Worm (Caenorhabditis elegans) whole organism, L2 larva: ENCODE data around the gene cri-2.

Source experiments
- F13H6.1 ChIP-seq: sonication (generic microtip); optimal IDR thresholded peaks from 2 replicates; lab custom pipeline; 2016; ENCODE audit warnings: missing genetic modification characterization, missing compliant biosample characterization
- R02D3.7 ChIP-seq: fragments of 150-350 bp; optimal IDR thresholded peaks from 2 replicates; lab custom pipeline; 2014; ENCODE audit warnings: missing biosample characterization, missing genetic modification characterization
- Y55F3AM.14 ChIP-seq: fragments of 200-800 bp; sonication (Bioruptor generic); optimal IDR thresholded peaks from 2 replicates; lab custom pipeline; 2018; ENCODE audit warnings: mild to moderate bottlenecking, missing genetic modification characterization, missing compliant biosample characterization
- ZK546.5 ChIP-seq: sonication (generic microtip); optimal IDR thresholded peaks from 2 replicates; lab custom pipeline; 2017; ENCODE audit warnings: missing biosample characterization, missing genetic modification characterization
- alr-1 ChIP-seq: fragments of 150-350 bp; optimal IDR thresholded peaks from 2 replicates; lab custom pipeline; 2014; ENCODE audit warnings: missing biosample characterization, missing genetic modification characterization
- aly-2 ChIP-seq: fragments of 150-350 bp; optimal IDR thresholded peaks from 2 replicates; lab custom pipeline; 2014; ENCODE audit warnings: missing biosample characterization, missing genetic modification characterization
- ama-1 ChIP-seq: fragments of 150-350 bp; optimal IDR thresholded peaks from 2 replicates; lab custom pipeline; 2018; ENCODE audit warnings: inconsistent platforms
- blmp-1 ChIP-seq: sonication (generic microtip); optimal IDR thresholded peaks from 2 replicates; lab custom pipeline; 2017; ENCODE audit warnings: missing genetic modification characterization, mild to moderate bottlenecking, missing compliant biosample characterization, antibody characterized with exemption, moderate library complexity; ENCODE audit not compliant: insufficient read depth
- ceh-16 ChIP-seq: fragments of 150-350 bp; optimal IDR thresholded peaks from 2 replicates; lab custom pipeline; 2014; ENCODE audit warnings: missing biosample characterization, missing genetic modification characterization
- ceh-82 ChIP-seq: fragments of 150-350 bp; optimal IDR thresholded peaks from 2 replicates; lab custom pipeline; 2014; ENCODE audit warnings: missing biosample characterization, missing genetic modification characterization
- crh-2 ChIP-seq: sonication (generic microtip); optimal IDR thresholded peaks from 2 replicates; lab custom pipeline; 2017; ENCODE audit warnings: missing biosample characterization, missing genetic modification characterization
- dmd-4 ChIP-seq: sonication (generic microtip); optimal IDR thresholded peaks from 2 replicates; lab custom pipeline; 2017; ENCODE audit warnings: missing biosample characterization, missing genetic modification characterization
- elt-1 ChIP-seq: fragments of 150-350 bp; optimal IDR thresholded peaks from 2 replicates; lab custom pipeline; 2014; ENCODE audit warnings: missing biosample characterization, missing genetic modification characterization
- elt-3 ChIP-seq: sonication (generic microtip); optimal IDR thresholded peaks from 2 replicates; lab custom pipeline; 2017; ENCODE audit warnings: missing biosample characterization, missing genetic modification characterization
- fos-1 ChIP-seq: fragments of 150-350 bp; optimal IDR thresholded peaks from 2 replicates; lab custom pipeline; 2014; ENCODE audit warnings: missing biosample characterization, missing genetic modification characterization
- gmeb-1 ChIP-seq: fragments of 150-350 bp; optimal IDR thresholded peaks from 2 replicates; lab custom pipeline; 2014; ENCODE audit warnings: missing biosample characterization, missing genetic modification characterization
- lin-11 ChIP-seq: fragments of 150-350 bp; sonication (generic microtip); optimal IDR thresholded peaks from 2 replicates; lab custom pipeline; 2014; ENCODE audit warnings: missing biosample characterization, missing genetic modification characterization, inconsistent platforms, mixed read lengths
- lin-13 ChIP-seq: fragments of 150-350 bp; optimal IDR thresholded peaks from 2 replicates; lab custom pipeline; 2014; ENCODE audit warnings: missing biosample characterization, missing genetic modification reagents, missing genetic modification characterization
- lin-39 ChIP-seq: fragments of 150-350 bp; optimal IDR thresholded peaks from 2 replicates; lab custom pipeline; 2014; ENCODE audit warnings: missing biosample characterization, missing genetic modification reagents, missing genetic modification characterization
- lsy-2 ChIP-seq, 2 experiments: fragments of 150-350 bp in 1 of 2; sonication (generic microtip) in 1 of 2; optimal IDR thresholded peaks; 2 replicates each; lab custom pipeline; 2014 to 2017; ENCODE audit warnings: missing biosample characterization in 2 of 2, missing genetic modification characterization in 2 of 2
- mab-5 ChIP-seq: fragments of 150-350 bp; optimal IDR thresholded peaks from 2 replicates; lab custom pipeline; 2014; ENCODE audit warnings: missing biosample characterization, missing genetic modification characterization
- mbf-1 ChIP-seq: sonication (generic microtip); optimal IDR thresholded peaks from 2 replicates; lab custom pipeline; 2017; ENCODE audit warnings: missing biosample characterization, missing genetic modification characterization
- mdl-1 ChIP-seq, 2 experiments: fragments of 150-350 bp in 1 of 2; sonication (generic microtip) in 1 of 2; optimal IDR thresholded peaks; 2 replicates each; lab custom pipeline; 2017; ENCODE audit warnings: missing biosample characterization in 2 of 2, missing genetic modification characterization in 2 of 2
- nhr-10 ChIP-seq: sonication (generic microtip); optimal IDR thresholded peaks from 2 replicates; lab custom pipeline; 2017; ENCODE audit warnings: missing biosample characterization, missing genetic modification characterization
- nhr-11 ChIP-seq: fragments of 150-350 bp; optimal IDR thresholded peaks from 2 replicates; lab custom pipeline; 2014; ENCODE audit warnings: missing biosample characterization, missing genetic modification characterization
- nhr-12 ChIP-seq: fragments of 150-350 bp; optimal IDR thresholded peaks from 2 replicates; lab custom pipeline; 2014; ENCODE audit warnings: missing biosample characterization, missing genetic modification characterization
- nhr-129 ChIP-seq: fragments of 150-350 bp; optimal IDR thresholded peaks from 2 replicates; lab custom pipeline; 2014; ENCODE audit warnings: missing biosample characterization, missing genetic modification characterization
- nhr-21 ChIP-seq: fragments of 150-350 bp; optimal IDR thresholded peaks from 2 replicates; lab custom pipeline; 2014; ENCODE audit warnings: missing biosample characterization, missing genetic modification characterization
- nhr-23 ChIP-seq: fragments of 150-350 bp; optimal IDR thresholded peaks from 2 replicates; lab custom pipeline; 2014; ENCODE audit warnings: missing biosample characterization, missing genetic modification reagents, missing genetic modification characterization
- nhr-237 ChIP-seq: fragments of 150-350 bp; optimal IDR thresholded peaks from 2 replicates; lab custom pipeline; 2014; ENCODE audit warnings: missing biosample characterization, missing genetic modification characterization
- nhr-25 ChIP-seq: fragments of 150-350 bp; sonication (generic microtip); optimal IDR thresholded peaks from 3 replicates; lab custom pipeline; 2014; ENCODE audit warnings: missing biosample characterization, missing genetic modification characterization
- nhr-6 ChIP-seq: fragments of 150-350 bp; optimal IDR thresholded peaks from 2 replicates; lab custom pipeline; 2014; ENCODE audit warnings: missing biosample characterization, missing genetic modification characterization
- nhr-77 ChIP-seq: fragments of 150-350 bp; optimal IDR thresholded peaks from 2 replicates; lab custom pipeline; 2014; ENCODE audit warnings: missing biosample characterization, missing genetic modification characterization
- sma-9 ChIP-seq, 2 experiments: fragments of 150-350 bp in 1 of 2; sonication (generic microtip) in 1 of 2; optimal IDR thresholded peaks; 2 replicates each; lab custom pipeline; 2014 to 2016; ENCODE audit warnings: missing genetic modification characterization in 2 of 2, mild to moderate bottlenecking in 1 of 2, missing biosample characterization in 1 of 2, missing compliant biosample characterization in 1 of 2, missing genetic modification reagents in 1 of 2, moderate library complexity in 1 of 2
- snpc-4 ChIP-seq: fragments of 150-350 bp; optimal IDR thresholded peaks from 2 replicates; lab custom pipeline; 2014; ENCODE audit warnings: missing biosample characterization, missing genetic modification characterization
- unc-55 ChIP-seq: fragments of 150-350 bp; sonication (generic microtip); optimal IDR thresholded peaks from 3 replicates; lab custom pipeline; 2014; ENCODE audit warnings: missing biosample characterization, missing genetic modification reagents, missing genetic modification characterization
- unc-62 ChIP-seq: fragments of 150-350 bp; optimal IDR thresholded peaks from 2 replicates; lab custom pipeline; 2014; ENCODE audit warnings: missing biosample characterization, missing genetic modification reagents, missing genetic modification characterization
- zag-1 ChIP-seq: fragments of 150-350 bp; optimal IDR thresholded peaks from 2 replicates; lab custom pipeline; 2014; ENCODE audit warnings: missing biosample characterization, missing genetic modification characterization
- ztf-1 ChIP-seq: fragments of 200-800 bp; sonication (Bioruptor generic); conservative IDR thresholded peaks from 2 replicates; pipeline ENCODE4 v1.3.6; 2022; ENCODE audit warnings: missing genetic modification characterization, missing compliant biosample characterization
- ztf-11 ChIP-seq: sonication (generic microtip); optimal IDR thresholded peaks from 2 replicates; lab custom pipeline; 2017; ENCODE audit warnings: missing biosample characterization, missing genetic modification characterization
- ztf-4 ChIP-seq: fragments of 150-350 bp; optimal IDR thresholded peaks from 2 replicates; lab custom pipeline; 2014; ENCODE audit warnings: missing biosample characterization, missing genetic modification characterization

The cri-2 gene

ce11 chrV:8217118-8217517, 15.5 kb downstream of the cri-2 start:
- TF ChIP-seq blmp-1 (no peak), lin-13 (GFP tag; lab: Kevin White, UChicago) (no peak), nhr-11 (tag; lab: Kevin White, UChicago) (no peak), nhr-12 (tag; lab: Kevin White, UChicago) (no peak), gmeb-1 (tag; lab: Kevin White, UChicago) (peak; percentile 23), nhr-6 (tag; lab: Kevin White, UChicago) (no peak), ama-1 (lab: Kevin White, UChicago) (no peak), lin-39 (tag; lab: Kevin White, UChicago) (no peak), nhr-21 (tag; lab: Kevin White, UChicago) (no peak), lsy-2 (tag; optimal IDR thresholded peaks at IDR 0.05; lab: Kevin White, UChicago) (no peak), mdl-1 (tag; optimal IDR thresholded peaks at IDR 0.05; lab: Kevin White, UChicago) (no peak), nhr-25 (tag; lab: Kevin White, UChicago) (no peak), R02D3.7 (no peak), nhr-10 (tag; lab: Kevin White, UChicago) (no peak), sma-9 (GFP tag; optimal IDR thresholded peaks at IDR 0.05; lab: Kevin White, UChicago) (peak; percentile 23), sma-9 (tag; optimal IDR thresholded peaks at IDR 0.05; lab: Kevin White, UChicago) (no peak), aly-2 (tag; lab: Kevin White, UChicago) (no peak), F13H6.1 (tag; lab: Kevin White, UChicago) (peak; percentile 13), elt-1 (tag; lab: Kevin White, UChicago) (no peak), crh-2 (peak; percentile 12), fos-1 (tag; lab: Kevin White, UChicago) (peak; percentile 71)

- TF ChIP-seq ZK546.5 (tag; lab: Kevin White, UChicago), result no peak
- no peak for TF ChIP-seq sma-9 (GFP tag; optimal IDR thresholded peaks at IDR 0.05; lab: Kevin White, UChicago)
- no peak for TF ChIP-seq sma-9 (tag; optimal IDR thresholded peaks at IDR 0.05; lab: Kevin White, UChicago)
- no peak for TF ChIP-seq mdl-1 (tag; optimal IDR thresholded peaks at IDR 0.05; lab: Kevin White, UChicago)
- TF ChIP-seq unc-55, result peak; percentile 39
- peak; percentile 11 for TF ChIP-seq fos-1 (tag; lab: Kevin White, UChicago)
- TF ChIP-seq elt-1 (tag; lab: Kevin White, UChicago), result no peak
- no peak for TF ChIP-seq dmd-4 (tag; lab: Kevin White, UChicago)
- TF ChIP-seq, all 48 proteins: peak for 2
Measured at ce11 chrV:8217661-8218265, 16.2 kb downstream of the cri-2 start, which contains the start of gene K07C11.8. K07C11.8 (minus strand) TSS chrV:8217884.

ce11 chrV:8219550-8219949, 17.9 kb downstream of the cri-2 start:
- no peak for TF ChIP-seq unc-55
- no peak for TF ChIP-seq unc-62 (GFP tag; lab: Kevin White, UChicago)
- TF ChIP-seq nhr-10 (tag; lab: Kevin White, UChicago), result no peak
- TF ChIP-seq lin-11 (tag; lab: Kevin White, UChicago), result no peak
- TF ChIP-seq lsy-2 (tag; optimal IDR thresholded peaks at IDR 0.05; lab: Kevin White, UChicago), result no peak
- no peak for TF ChIP-seq ama-1 (lab: Kevin White, UChicago)
- TF ChIP-seq gmeb-1 (tag; lab: Kevin White, UChicago), result no peak
- no peak for TF ChIP-seq mdl-1 (tag; optimal IDR thresholded peaks at IDR 0.05; lab: Kevin White, UChicago)
- TF ChIP-seq nhr-21 (tag; lab: Kevin White, UChicago), result no peak
- TF ChIP-seq nhr-23 (tag; lab: Kevin White, UChicago), result no peak
- TF ChIP-seq, all 48 proteins: peak for 0

ce11 chrV:8221083-8221538, 19.5 kb downstream of the cri-2 start, which contains the start of the genes cogc-6 and air-1:
cogc-6 (minus strand) TSS chrV:8221316.
air-1 (plus strand) TSS chrV:8221488.
- TF ChIP-seq alr-1 (tag; lab: Kevin White, UChicago), result no peak
- peak; percentile 53 for TF ChIP-seq gmeb-1 (tag; lab: Kevin White, UChicago)
- TF ChIP-seq lsy-2 (tag; optimal IDR thresholded peaks at IDR 0.05; lab: Kevin White, UChicago), result peak in 1 of 2 experiments; percentile 41
- TF ChIP-seq nhr-129 (tag; lab: Kevin White, UChicago), result peak; percentile 44
- TF ChIP-seq elt-3, result no peak
- no peak for TF ChIP-seq nhr-77 (tag; lab: Kevin White, UChicago)
- TF ChIP-seq nhr-25 (tag; lab: Kevin White, UChicago), result no peak
- TF ChIP-seq nhr-11 (tag; lab: Kevin White, UChicago), result no peak
- TF ChIP-seq nhr-21 (tag; lab: Kevin White, UChicago), result no peak
- no peak for TF ChIP-seq ztf-4 (tag; lab: Kevin White, UChicago)
- peak; percentile 88 for TF ChIP-seq crh-2
- TF ChIP-seq sma-9 (GFP tag; optimal IDR thresholded peaks at IDR 0.05; lab: Kevin White, UChicago), result no peak
- TF ChIP-seq sma-9 (tag; optimal IDR thresholded peaks at IDR 0.05; lab: Kevin White, UChicago), result no peak
- TF ChIP-seq snpc-4 (tag; lab: Kevin White, UChicago), result peak; percentile 11
- TF ChIP-seq nhr-237 (tag; lab: Kevin White, UChicago), result no peak
- TF ChIP-seq elt-1 (tag; lab: Kevin White, UChicago), result no peak
- TF ChIP-seq lin-11 (tag; lab: Kevin White, UChicago), result no peak
- TF ChIP-seq ama-1 (lab: Kevin White, UChicago), result no peak
- TF ChIP-seq ztf-11 (tag; lab: Kevin White, UChicago), result no peak
- no peak for TF ChIP-seq zag-1 (tag; lab: Kevin White, UChicago)
- TF ChIP-seq ceh-82 (tag; lab: Kevin White, UChicago), result no peak
- TF ChIP-seq blmp-1, result no peak
- no peak for TF ChIP-seq nhr-6 (tag; lab: Kevin White, UChicago)
- TF ChIP-seq aly-2 (tag; lab: Kevin White, UChicago), result no peak
- TF ChIP-seq ceh-16 (tag; lab: Kevin White, UChicago), result no peak
- no peak for TF ChIP-seq ztf-1 (GFP tag; lab: Robert Waterston, UW)
- no peak for TF ChIP-seq nhr-10 (tag; lab: Kevin White, UChicago)
- TF ChIP-seq mbf-1 (tag; lab: Kevin White, UChicago), result no peak
- no peak for TF ChIP-seq R02D3.7
- TF ChIP-seq Y55F3AM.14 (GFP tag; lab: Kevin White, UChicago), result no peak
- no peak for TF ChIP-seq fos-1 (tag; lab: Kevin White, UChicago)
- TF ChIP-seq unc-62 (GFP tag; lab: Kevin White, UChicago), result no peak
- no peak for TF ChIP-seq lin-39 (tag; lab: Kevin White, UChicago)
- TF ChIP-seq mab-5, result no peak
